Fruit fly (Drosophila melanogaster) whole organism, adult: ENCODE data around the gene x16.

Source experiments
- Hr96 ChIP-seq: fragments of 200-800 bp; sonication (Bioruptor generic); optimal IDR thresholded peaks from 2 replicates; lab custom pipeline; 2016; ENCODE audit warnings: missing biosample characterization, missing genetic modification characterization
- Mnt ChIP-seq: fragments of 200-800 bp; sonication (Bioruptor generic); optimal IDR thresholded peaks from 2 replicates; lab custom pipeline; 2016; ENCODE audit warnings: missing biosample characterization, mild to moderate bottlenecking, missing genetic modification characterization

- TF ChIP-seq Mnt = peak; percentile 37
- TF ChIP-seq Hr96 (GFP tag; lab: Kevin White, UChicago) = peak; percentile 72
Observed at dm6 chr2L:6967422-6968012, 47.5 kb upstream of the x16 start, which contains the start of gene Sumo.
